Worm (Caenorhabditis elegans): ENCODE data around the gene Y54G2A.10.

Y54G2A.10 gene

DNA sequence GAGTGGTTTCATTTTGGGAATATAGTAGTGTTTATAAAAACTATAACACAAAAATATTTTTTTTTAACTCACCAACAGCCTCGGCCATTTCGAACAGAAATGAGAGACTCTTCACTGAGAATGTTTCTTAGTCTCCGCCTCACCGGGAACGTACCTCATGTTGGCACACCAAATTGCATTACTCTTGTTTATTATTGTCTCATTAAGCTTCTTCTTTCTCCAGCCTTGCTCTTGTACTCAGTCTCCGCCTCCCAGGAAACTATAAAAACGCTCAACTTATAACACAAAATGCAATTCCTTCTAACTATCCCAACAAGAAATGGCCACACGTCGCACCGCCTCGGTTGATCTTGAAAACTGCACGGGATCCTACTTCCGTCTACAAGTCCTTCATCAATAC lies 33.1 kb downstream of the Y54G2A.10 start, which contains the start of the genes Y54G2A.48 and pudl-1:
TSS of gene Y54G2A.48 (minus strand) at position 101 of the 400 bp plus-strand sequence.
TSS of gene pudl-1 (plus strand) at position 320 of the 400 bp plus-strand sequence.
- TF ChIP-seq hmbx-1 (tag; optimal IDR thresholded peaks at IDR 0.05) = no peak
- TF ChIP-seq tra-4 (tag; optimal IDR thresholded peaks at IDR 0.05) = no peak
- no peak for TF ChIP-seq hnd-1 (tag; optimal IDR thresholded peaks at IDR 0.05)
- TF ChIP-seq pes-1 (GFP tag; IDR thresholded peaks at IDR 0.05) = no peak
- no peak for TF ChIP-seq ceh-13 (GFP tag; optimal IDR thresholded peaks at IDR 0.05)
- TF ChIP-seq flt-1 (GFP tag; IDR thresholded peaks at IDR 0.05) = no peak
- TF ChIP-seq tbx-11 (GFP tag; IDR thresholded peaks at IDR 0.05) = no peak
- no peak for TF ChIP-seq ets-7 (tag; optimal IDR thresholded peaks at IDR 0.05)
- TF ChIP-seq tbx-37 (GFP tag; conservative IDR thresholded peaks at IDR 0.05) = no peak
- TF ChIP-seq ceh-36 (tag; optimal IDR thresholded peaks at IDR 0.05) = no peak
- TF ChIP-seq sea-1 (GFP tag; conservative IDR thresholded peaks at IDR 0.05) = no peak
- no peak for TF ChIP-seq scrt-1 (GFP tag; IDR thresholded peaks at IDR 0.05)
- TF ChIP-seq ama-1 (optimal IDR thresholded peaks at IDR 0.05) = no peak
- no peak for TF ChIP-seq hmg-4 (GFP tag; optimal IDR thresholded peaks at IDR 0.05)

DNA sequence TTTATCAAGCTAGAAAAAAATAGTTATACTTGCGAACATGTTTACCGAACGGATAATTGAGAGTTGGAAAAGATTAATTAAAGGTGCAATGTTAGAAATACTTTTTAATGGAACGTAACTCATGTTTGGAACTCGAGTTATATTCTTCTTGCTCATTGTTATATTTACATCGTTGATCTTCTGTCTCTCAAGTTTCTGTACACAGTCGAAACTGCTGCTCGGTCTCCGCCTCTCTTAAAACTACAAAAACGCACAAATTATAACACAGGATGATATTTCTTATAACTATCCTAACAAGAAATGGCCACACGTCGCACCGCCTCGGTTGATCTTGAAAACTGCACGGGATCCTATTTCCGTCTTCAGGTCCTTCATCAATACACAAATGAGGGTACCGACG lies 35.0 kb downstream of the Y54G2A.10 start, which contains the start of gene pudl-2:
TSS of gene pudl-2 (plus strand) at position 301 of the 400 bp plus-strand sequence.
- TF ChIP-seq F13C5.2 (tag; optimal IDR thresholded peaks at IDR 0.05) (no peak), hmg-4 (GFP tag; optimal IDR thresholded peaks at IDR 0.05) (no peak), ama-1 (optimal IDR thresholded peaks at IDR 0.05) (no peak), hnd-1 (tag; optimal IDR thresholded peaks at IDR 0.05) (no peak), ceh-13 (GFP tag; optimal IDR thresholded peaks at IDR 0.05) (no peak)

DNA sequence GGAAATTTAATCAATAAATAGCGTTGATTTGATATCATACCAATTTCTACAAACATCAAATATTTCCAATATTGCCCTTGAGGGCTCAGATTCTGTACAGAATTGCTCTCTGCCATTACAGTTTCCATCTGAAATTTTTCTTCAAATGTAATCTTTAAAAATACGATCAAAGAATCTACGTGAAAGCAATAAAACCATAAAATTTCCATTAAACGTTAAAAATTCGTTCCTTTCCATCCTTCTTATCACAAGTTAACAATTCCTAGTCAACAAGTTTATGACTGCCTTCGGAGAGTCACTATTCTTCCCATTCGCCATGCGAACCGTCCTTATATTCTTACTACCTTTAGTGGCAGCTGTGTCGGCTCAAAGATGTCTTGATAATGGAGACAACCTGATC lies 35.9 kb downstream of the Y54G2A.10 start, which contains the start of gene clec-82:
TSS of gene clec-82 (plus strand) at position 301 of the 400 bp plus-strand sequence.
- TF ChIP-seq hmbx-1 (tag; optimal IDR thresholded peaks at IDR 0.05) = no peak
- TF ChIP-seq sea-1 (GFP tag; conservative IDR thresholded peaks at IDR 0.05) = no peak
- no peak for TF ChIP-seq B0310.2 (tag; optimal IDR thresholded peaks at IDR 0.05)
- no peak for TF ChIP-seq ceh-13 (GFP tag; optimal IDR thresholded peaks at IDR 0.05)
- TF ChIP-seq F13C5.2 (tag; optimal IDR thresholded peaks at IDR 0.05) = no peak
- TF ChIP-seq ama-1 (optimal IDR thresholded peaks at IDR 0.05) = no peak
- TF ChIP-seq aly-1 (tag; optimal IDR thresholded peaks at IDR 0.05) = no peak
- TF ChIP-seq hnd-1 (tag; optimal IDR thresholded peaks at IDR 0.05) = no peak
- no peak for TF ChIP-seq hmg-4 (GFP tag; optimal IDR thresholded peaks at IDR 0.05)
- no peak for TF ChIP-seq ceh-36 (tag; optimal IDR thresholded peaks at IDR 0.05)
- no peak for TF ChIP-seq flt-1 (GFP tag; IDR thresholded peaks at IDR 0.05)
- TF ChIP-seq pes-1 (GFP tag; IDR thresholded peaks at IDR 0.05) = no peak
- TF ChIP-seq tbx-11 (GFP tag; IDR thresholded peaks at IDR 0.05) = no peak
- TF ChIP-seq scrt-1 (GFP tag; IDR thresholded peaks at IDR 0.05) = no peak

DNA sequence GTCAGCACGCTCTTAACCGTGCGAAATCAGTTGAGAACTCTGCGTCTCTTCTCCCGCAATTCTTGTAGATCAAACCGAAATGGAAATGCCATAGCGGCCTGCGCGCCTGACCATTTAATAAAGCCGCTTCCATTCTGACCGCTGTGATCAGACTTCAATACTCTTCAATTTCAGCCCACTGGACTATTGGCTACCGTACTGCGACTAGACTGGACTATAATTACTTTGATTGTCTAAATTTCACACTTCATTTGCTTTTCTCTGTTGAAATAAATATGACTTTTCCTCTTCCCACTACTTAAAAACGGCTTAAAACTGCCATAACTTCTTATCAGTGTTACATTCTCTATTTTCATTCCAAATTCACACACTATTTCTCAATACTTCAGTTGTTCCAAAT lies 38.8 kb downstream of the Y54G2A.10 start, which contains the start of gene Y54G2A.7:
TSS of gene Y54G2A.7 (plus strand) at position 301 of the 400 bp plus-strand sequence.
- TF ChIP-seq sea-1 (GFP tag; conservative IDR thresholded peaks at IDR 0.05) (no peak), ama-1 (optimal IDR thresholded peaks at IDR 0.05) (no peak), ceh-36 (tag; optimal IDR thresholded peaks at IDR 0.05) (no peak), F13C5.2 (tag; optimal IDR thresholded peaks at IDR 0.05) (no peak), B0310.2 (tag; optimal IDR thresholded peaks at IDR 0.05) (no peak), hmg-4 (GFP tag; optimal IDR thresholded peaks at IDR 0.05) (no peak), tbx-11 (GFP tag; IDR thresholded peaks at IDR 0.05) (no peak), aly-1 (tag; optimal IDR thresholded peaks at IDR 0.05) (no peak), ets-7 (tag; optimal IDR thresholded peaks at IDR 0.05) (no peak), ceh-13 (GFP tag; optimal IDR thresholded peaks at IDR 0.05) (no peak), tra-4 (tag; optimal IDR thresholded peaks at IDR 0.05) (no peak)

DNA sequence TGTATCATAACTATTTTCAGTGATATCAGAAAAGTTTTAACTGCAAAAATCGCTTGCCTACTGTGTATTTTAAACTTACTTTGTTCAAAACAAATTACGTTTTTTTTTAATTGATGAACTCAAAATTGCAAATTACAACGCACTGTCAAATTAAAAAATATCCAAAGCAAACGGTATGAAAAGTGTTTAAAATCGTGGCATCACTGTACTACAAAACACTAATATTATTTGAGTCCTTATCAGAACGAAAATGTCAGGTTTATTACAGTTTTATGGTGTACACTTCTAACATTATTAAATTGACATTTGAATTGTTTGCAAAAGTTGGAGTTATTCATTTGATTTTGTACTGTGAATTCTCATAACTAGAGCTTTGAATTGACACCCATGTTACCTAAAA lies 41.8 kb downstream of the Y54G2A.10 start, which contains the start of gene clec-83:
TSS of gene clec-83 (minus strand) at position 213 of the 400 bp plus-strand sequence.
- TF ChIP-seq F13C5.2 (tag; optimal IDR thresholded peaks at IDR 0.05) = no peak
- TF ChIP-seq sea-1 (GFP tag; conservative IDR thresholded peaks at IDR 0.05) = no peak
- TF ChIP-seq ets-7 (tag; optimal IDR thresholded peaks at IDR 0.05) = no peak
- no peak for TF ChIP-seq hmg-4 (GFP tag; optimal IDR thresholded peaks at IDR 0.05)
- no peak for TF ChIP-seq flt-1 (GFP tag; IDR thresholded peaks at IDR 0.05)
- TF ChIP-seq tbx-37 (GFP tag; conservative IDR thresholded peaks at IDR 0.05) = no peak
- TF ChIP-seq hnd-1 (tag; optimal IDR thresholded peaks at IDR 0.05) = no peak
- TF ChIP-seq ceh-13 (GFP tag; optimal IDR thresholded peaks at IDR 0.05) = no peak
- TF ChIP-seq tra-4 (tag; optimal IDR thresholded peaks at IDR 0.05) = no peak
- TF ChIP-seq ama-1 (optimal IDR thresholded peaks at IDR 0.05) = no peak
- no peak for TF ChIP-seq pes-1 (GFP tag; IDR thresholded peaks at IDR 0.05)
- TF ChIP-seq hmbx-1 (tag; optimal IDR thresholded peaks at IDR 0.05) = no peak
- no peak for TF ChIP-seq aly-1 (tag; optimal IDR thresholded peaks at IDR 0.05)
- TF ChIP-seq B0310.2 (tag; optimal IDR thresholded peaks at IDR 0.05) = no peak
- no peak for TF ChIP-seq scrt-1 (GFP tag; IDR thresholded peaks at IDR 0.05)

DNA sequence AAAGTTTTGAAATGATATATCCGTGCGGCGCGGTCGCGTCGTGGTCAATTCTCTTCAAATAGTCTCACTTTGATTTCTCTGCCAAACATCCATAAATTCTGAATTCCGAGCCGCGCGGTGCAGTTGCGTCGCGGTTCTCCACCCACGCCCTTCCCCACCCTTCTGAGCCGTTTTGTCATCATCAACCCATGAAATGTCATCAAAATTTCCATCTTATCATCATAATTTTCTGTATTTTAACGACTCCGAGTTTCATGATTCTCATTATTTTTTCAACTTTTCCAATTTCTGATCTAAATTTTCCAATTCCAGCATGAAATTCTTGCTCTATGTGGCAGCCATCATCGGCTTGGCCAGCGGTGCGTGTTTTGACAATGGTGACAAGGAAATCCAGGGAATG lies 42.7 kb downstream of the Y54G2A.10 start, which contains the start of gene clec-84:
TSS of gene clec-84 (plus strand) at position 301 of the 400 bp plus-strand sequence.
- TF ChIP-seq ets-7 (tag; optimal IDR thresholded peaks at IDR 0.05) = no peak
- TF ChIP-seq aly-1 (tag; optimal IDR thresholded peaks at IDR 0.05) = no peak
- TF ChIP-seq pes-1 (GFP tag; IDR thresholded peaks at IDR 0.05) = no peak
- TF ChIP-seq hnd-1 (tag; optimal IDR thresholded peaks at IDR 0.05) = no peak
- no peak for TF ChIP-seq tbx-11 (GFP tag; IDR thresholded peaks at IDR 0.05)
- no peak for TF ChIP-seq sea-1 (GFP tag; conservative IDR thresholded peaks at IDR 0.05)
- TF ChIP-seq B0310.2 (tag; optimal IDR thresholded peaks at IDR 0.05) = no peak
- TF ChIP-seq flt-1 (GFP tag; IDR thresholded peaks at IDR 0.05) = no peak
- TF ChIP-seq scrt-1 (GFP tag; IDR thresholded peaks at IDR 0.05) = no peak
- TF ChIP-seq hmg-4 (GFP tag; optimal IDR thresholded peaks at IDR 0.05) = no peak
- TF ChIP-seq tra-4 (tag; optimal IDR thresholded peaks at IDR 0.05) = no peak
- no peak for TF ChIP-seq F13C5.2 (tag; optimal IDR thresholded peaks at IDR 0.05)
- TF ChIP-seq tbx-37 (GFP tag; conservative IDR thresholded peaks at IDR 0.05) = no peak
- no peak for TF ChIP-seq ama-1 (optimal IDR thresholded peaks at IDR 0.05)
- no peak for TF ChIP-seq ceh-36 (tag; optimal IDR thresholded peaks at IDR 0.05)

DNA sequence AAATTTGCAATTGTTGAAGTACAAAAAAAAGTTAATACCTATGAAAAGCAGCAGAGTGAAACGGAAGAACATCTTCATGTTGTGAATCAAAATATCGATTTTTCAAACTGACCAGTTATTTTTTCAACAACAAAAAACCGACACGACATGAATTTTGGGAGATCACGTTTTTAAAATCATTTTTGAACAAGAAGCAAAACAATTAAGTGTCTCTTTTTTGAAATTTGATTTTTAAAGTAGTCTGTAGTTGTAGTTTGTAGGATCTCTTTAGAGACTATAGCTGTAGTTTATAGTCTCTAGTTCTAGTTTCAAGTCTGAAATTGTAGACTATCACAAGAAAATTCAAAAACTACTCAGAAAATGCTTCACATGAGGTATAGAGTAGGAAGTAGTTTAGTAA lies 44.4 kb downstream of the Y54G2A.10 start, which contains the start of gene Y54G2A.15:
TSS of gene Y54G2A.15 (minus strand) at position 101 of the 400 bp plus-strand sequence.
- TF ChIP-seq flt-1 (GFP tag; IDR thresholded peaks at IDR 0.05) (no peak), aly-1 (tag; optimal IDR thresholded peaks at IDR 0.05) (no peak)
